Worm (Caenorhabditis elegans) whole organism, L3 larva: Measurements from ENCODE around the gene fbxb-75.

ENCODE experiments used
- R02D3.7 ChIP-seq: fragments of 150-350 bp; optimal IDR thresholded peaks from 2 replicates; lab custom pipeline; 2014; ENCODE audit warnings: missing biosample characterization, missing genetic modification characterization
- ZK546.5 ChIP-seq: sonication (generic microtip); optimal IDR thresholded peaks from 2 replicates; lab custom pipeline; 2017; ENCODE audit warnings: missing biosample characterization, missing genetic modification characterization
- aly-2 ChIP-seq: fragments of 150-350 bp; optimal IDR thresholded peaks from 2 replicates; lab custom pipeline; 2014; ENCODE audit warnings: missing biosample characterization, missing genetic modification characterization
- ama-1 ChIP-seq: fragments of 150-350 bp; optimal IDR thresholded peaks from 2 replicates; lab custom pipeline; 2018
- ceh-28 ChIP-seq: fragments of 150-350 bp; optimal IDR thresholded peaks from 2 replicates; lab custom pipeline; 2014; ENCODE audit warnings: missing biosample characterization, missing genetic modification reagents, missing genetic modification characterization
- ceh-82 ChIP-seq: fragments of 150-350 bp; optimal IDR thresholded peaks from 2 replicates; lab custom pipeline; 2014; ENCODE audit warnings: missing biosample characterization, missing genetic modification characterization
- ceh-9 ChIP-seq: sonication (generic microtip); optimal IDR thresholded peaks from 2 replicates; lab custom pipeline; 2018; ENCODE audit warnings: missing biosample characterization, missing genetic modification characterization
- daf-12 ChIP-seq: fragments of 150-350 bp; optimal IDR thresholded peaks from 2 replicates; lab custom pipeline; 2014; ENCODE audit warnings: missing biosample characterization, missing genetic modification reagents, missing genetic modification characterization
- egl-5 ChIP-seq: fragments of 150-350 bp; optimal IDR thresholded peaks from 2 replicates; lab custom pipeline; 2017; ENCODE audit warnings: missing biosample characterization, missing genetic modification reagents, missing genetic modification characterization, inconsistent platforms
- elt-1 ChIP-seq: fragments of 150-350 bp; optimal IDR thresholded peaks from 2 replicates; lab custom pipeline; 2014; ENCODE audit warnings: missing biosample characterization, missing genetic modification characterization
- elt-2 ChIP-seq: sonication (generic microtip); optimal IDR thresholded peaks from 2 replicates; lab custom pipeline; 2016; ENCODE audit warnings: missing genetic modification reagents, mild to moderate bottlenecking, missing genetic modification characterization, missing compliant biosample characterization
- elt-3 ChIP-seq, 3 experiments: fragments of 150-350 bp in 1 of 3; sonication (generic microtip) in 2 of 3; optimal IDR thresholded peaks; 2 replicates in 2 of 3; 4 replicates in 1 of 3; lab custom pipeline; 2014 to 2017; ENCODE audit warnings: missing biosample characterization in 3 of 3, missing genetic modification characterization in 3 of 3
- eor-1 ChIP-seq, 2 experiments: fragments of 150-350 bp; optimal IDR thresholded peaks; 2 replicates each; lab custom pipeline; 2014 to 2018; ENCODE audit warnings: missing biosample characterization in 2 of 2, missing genetic modification characterization in 2 of 2
- fkh-2 ChIP-seq: fragments of 150-350 bp; optimal IDR thresholded peaks from 2 replicates; lab custom pipeline; 2014; ENCODE audit warnings: missing biosample characterization, missing genetic modification reagents, missing genetic modification characterization
- fos-1 ChIP-seq: fragments of 150-350 bp; optimal IDR thresholded peaks from 2 replicates; lab custom pipeline; 2014; ENCODE audit warnings: missing biosample characterization, missing genetic modification characterization
- hmg-11 ChIP-seq: sonication (generic microtip); optimal IDR thresholded peaks from 2 replicates; lab custom pipeline; 2016; ENCODE audit warnings: missing genetic modification characterization, missing compliant biosample characterization
- jun-1 ChIP-seq: fragments of 150-350 bp; optimal IDR thresholded peaks from 2 replicates; lab custom pipeline; 2014; ENCODE audit warnings: missing biosample characterization, missing genetic modification reagents, missing genetic modification characterization
- lin-15B ChIP-seq: fragments of 150-350 bp; optimal IDR thresholded peaks from 2 replicates; lab custom pipeline; 2014; ENCODE audit warnings: missing biosample characterization, missing genetic modification characterization
- lin-39 ChIP-seq: fragments of 150-350 bp; optimal IDR thresholded peaks from 2 replicates; lab custom pipeline; 2018; ENCODE audit warnings: missing biosample characterization, missing genetic modification reagents, missing genetic modification characterization
- lsy-12 ChIP-seq: sonication (generic microtip); optimal IDR thresholded peaks from 2 replicates; lab custom pipeline; 2016; ENCODE audit warnings: mild to moderate bottlenecking, missing genetic modification characterization, missing compliant biosample characterization
- mml-1 ChIP-seq: fragments of 150-350 bp; sonication (generic microtip); optimal IDR thresholded peaks from 3 replicates; lab custom pipeline; 2014; ENCODE audit warnings: missing biosample characterization, missing genetic modification characterization
- nfya-1 ChIP-seq: sonication (generic microtip); optimal IDR thresholded peaks from 2 replicates; lab custom pipeline; 2017; ENCODE audit warnings: missing genetic modification characterization, mild to moderate bottlenecking, missing compliant biosample characterization, antibody characterized with exemption, moderate library complexity; ENCODE audit not compliant: insufficient read depth
- nhr-11 ChIP-seq: fragments of 150-350 bp; optimal IDR thresholded peaks from 2 replicates; lab custom pipeline; 2014; ENCODE audit warnings: missing biosample characterization, missing genetic modification characterization
- nhr-12 ChIP-seq: fragments of 150-350 bp; optimal IDR thresholded peaks from 2 replicates; lab custom pipeline; 2014; ENCODE audit warnings: missing biosample characterization, missing genetic modification characterization
- nhr-23 ChIP-seq: fragments of 150-350 bp; optimal IDR thresholded peaks from 2 replicates; lab custom pipeline; 2014; ENCODE audit warnings: missing biosample characterization, missing genetic modification reagents, missing genetic modification characterization
- nhr-237 ChIP-seq: fragments of 150-350 bp; optimal IDR thresholded peaks from 2 replicates; lab custom pipeline; 2014; ENCODE audit warnings: missing biosample characterization, missing genetic modification characterization
- nhr-25 ChIP-seq: sonication (generic microtip); optimal IDR thresholded peaks from 2 replicates; lab custom pipeline; 2017; ENCODE audit warnings: missing biosample characterization, missing genetic modification characterization
- nhr-28 ChIP-seq: fragments of 150-350 bp; optimal IDR thresholded peaks from 2 replicates; lab custom pipeline; 2014; ENCODE audit warnings: missing biosample characterization, missing genetic modification characterization
- nhr-76 ChIP-seq: fragments of 150-350 bp; sonication (generic microtip); optimal IDR thresholded peaks from 5 replicates; lab custom pipeline; 2014; ENCODE audit warnings: missing biosample characterization, missing genetic modification characterization
- nhr-77 ChIP-seq: fragments of 150-350 bp; optimal IDR thresholded peaks from 2 replicates; lab custom pipeline; 2014; ENCODE audit warnings: missing biosample characterization, missing genetic modification characterization
- pha-4 ChIP-seq: fragments of 150-350 bp; optimal IDR thresholded peaks from 2 replicates; lab custom pipeline; 2014; ENCODE audit warnings: missing biosample characterization, missing genetic modification reagents, missing genetic modification characterization
- pqm-1 ChIP-seq: fragments of 150-350 bp; optimal IDR thresholded peaks from 2 replicates; lab custom pipeline; 2017; ENCODE audit warnings: missing biosample characterization, missing genetic modification characterization, inconsistent platforms
- sea-2 ChIP-seq: fragments of 150-350 bp; sonication (generic microtip); optimal IDR thresholded peaks from 4 replicates; lab custom pipeline; 2014; ENCODE audit warnings: missing biosample characterization, missing genetic modification reagents, missing genetic modification characterization
- skn-1 ChIP-seq: fragments of 150-350 bp; optimal IDR thresholded peaks from 2 replicates; lab custom pipeline; 2014; ENCODE audit warnings: missing biosample characterization, missing genetic modification characterization
- snpc-4 ChIP-seq: fragments of 150-350 bp; optimal IDR thresholded peaks from 2 replicates; lab custom pipeline; 2014; ENCODE audit warnings: missing biosample characterization, missing genetic modification characterization
- tbx-2 ChIP-seq: sonication (generic microtip); optimal IDR thresholded peaks from 2 replicates; lab custom pipeline; 2016; ENCODE audit warnings: mild to moderate bottlenecking, missing genetic modification characterization, missing compliant biosample characterization
- unc-39 ChIP-seq: sonication (generic microtip); optimal IDR thresholded peaks from 4 replicates; lab custom pipeline; 2017; ENCODE audit warnings: missing biosample characterization, missing genetic modification characterization
- unc-62 ChIP-seq: fragments of 150-350 bp; sonication (generic microtip); optimal IDR thresholded peaks from 4 replicates; lab custom pipeline; 2014; ENCODE audit warnings: missing biosample characterization, missing genetic modification reagents, missing genetic modification characterization
- zag-1 ChIP-seq: fragments of 150-350 bp; optimal IDR thresholded peaks from 2 replicates; lab custom pipeline; 2014; ENCODE audit warnings: missing biosample characterization, missing genetic modification characterization
- ztf-11 ChIP-seq: fragments of 150-350 bp; optimal IDR thresholded peaks from 2 replicates; lab custom pipeline; 2014; ENCODE audit warnings: missing biosample characterization, missing genetic modification characterization
- ztf-4 ChIP-seq: fragments of 150-350 bp; optimal IDR thresholded peaks from 2 replicates; lab custom pipeline; 2014; ENCODE audit warnings: missing biosample characterization, missing genetic modification characterization

Gene fbxb-75

DNA sequence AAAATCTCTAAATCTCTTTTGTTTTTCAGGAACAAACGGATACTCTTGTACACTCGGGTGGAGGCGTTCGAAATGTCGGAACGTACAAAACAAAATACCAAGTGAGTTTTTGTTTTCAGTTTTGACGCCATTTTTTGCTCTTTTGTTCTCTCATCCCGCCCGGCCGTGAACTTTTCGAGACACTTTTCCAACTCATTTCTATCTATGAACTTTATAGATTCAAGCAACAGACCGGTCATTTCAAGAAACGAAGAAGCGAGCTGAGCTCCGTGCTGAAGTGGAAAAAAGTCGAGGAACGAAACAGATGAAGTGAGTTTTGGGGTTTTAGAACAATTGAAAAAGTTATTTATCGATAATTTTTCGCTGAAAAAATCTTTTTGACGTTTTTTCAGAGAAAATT is 30.5 kb downstream of the fbxb-75 start:
- no peak for TF ChIP-seq ceh-9 (tag; lab: Kevin White, UChicago)
- TF ChIP-seq unc-39 (tag; lab: Kevin White, UChicago) = no peak
- TF ChIP-seq nhr-237 (tag; lab: Kevin White, UChicago) = no peak
- no peak for TF ChIP-seq daf-12 (tag; lab: Kevin White, UChicago)
- no peak for TF ChIP-seq ama-1 (lab: Kevin White, UChicago)
- TF ChIP-seq elt-2 (tag; lab: Kevin White, UChicago) = no peak
- no peak for TF ChIP-seq unc-62 (GFP tag; lab: Kevin White, UChicago)
- TF ChIP-seq hmg-11 (tag; lab: Kevin White, UChicago) = no peak

DNA sequence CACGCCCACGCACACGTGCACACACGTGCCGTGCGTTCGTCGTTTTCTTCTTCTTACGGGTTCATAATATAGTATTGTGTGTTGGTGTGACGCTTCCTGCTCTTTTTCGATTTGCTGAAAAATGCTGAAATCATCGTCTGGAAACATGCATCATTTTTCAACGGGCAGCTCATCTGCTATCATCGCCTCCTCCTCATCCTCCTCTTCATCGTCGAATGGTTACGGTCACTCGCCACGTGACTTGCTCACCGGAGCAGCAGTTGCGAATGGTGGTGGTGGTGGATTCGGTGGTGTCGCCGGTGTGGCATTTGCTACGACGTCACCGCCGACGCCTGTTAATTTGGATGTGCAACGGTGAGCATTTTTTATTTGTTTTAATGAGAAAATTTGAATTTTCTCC is 32.3 kb downstream of the fbxb-75 start:
- TF ChIP-seq snpc-4 (tag; lab: Kevin White, UChicago) = no peak
- no peak for TF ChIP-seq tbx-2 (tag; lab: Kevin White, UChicago)
- no peak for TF ChIP-seq unc-39 (tag; lab: Kevin White, UChicago)
- TF ChIP-seq ama-1 (lab: Kevin White, UChicago) = peak; percentile 15
- no peak for TF ChIP-seq R02D3.7 (tag; lab: Kevin White, UChicago)

DNA sequence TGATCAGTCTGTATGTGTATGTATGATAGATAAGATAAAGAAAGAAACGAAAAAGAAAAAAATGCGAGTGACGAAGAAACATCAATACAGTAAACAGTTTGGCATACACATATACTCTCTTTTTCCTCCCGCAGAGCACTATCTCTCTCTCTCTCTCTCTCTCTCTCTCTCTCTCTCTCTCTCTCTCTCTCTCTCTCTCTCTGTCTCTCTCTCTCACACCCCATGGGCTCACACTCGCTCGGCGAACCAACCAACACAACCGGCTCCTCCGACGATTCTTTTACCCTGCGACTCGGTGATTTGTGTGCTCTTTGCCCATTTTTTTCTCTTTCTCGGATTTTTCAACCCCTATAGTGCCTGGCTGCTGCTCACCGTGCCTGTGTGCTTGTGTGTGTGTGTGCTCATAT is 33.9 kb downstream of the fbxb-75 start:
- TF ChIP-seq nhr-23 (tag; lab: Kevin White, UChicago) (no peak), nhr-28 (tag; lab: Kevin White, UChicago) (no peak), nhr-76 (tag; lab: Kevin White, UChicago) (no peak), lin-15B (tag; lab: Kevin White, UChicago) (no peak), hmg-11 (tag; lab: Kevin White, UChicago) (no peak), snpc-4 (tag; lab: Kevin White, UChicago) (no peak), R02D3.7 (tag; lab: Kevin White, UChicago) (no peak), pqm-1 (peak; percentile 88), ceh-28 (tag; lab: Kevin White, UChicago) (peak; percentile 19), ceh-82 (tag; lab: Kevin White, UChicago) (no peak), nhr-11 (tag; lab: Kevin White, UChicago) (no peak), ztf-11 (no peak), ztf-4 (tag; lab: Kevin White, UChicago) (no peak), jun-1 (tag; lab: Kevin White, UChicago) (peak; percentile 47), pha-4 (tag; lab: Kevin White, UChicago) (peak; percentile 94), tbx-2 (tag; lab: Kevin White, UChicago) (no peak), elt-2 (tag; lab: Kevin White, UChicago) (peak; percentile 80), zag-1 (tag; lab: Kevin White, UChicago) (no peak), sea-2 (GFP tag; lab: Kevin White, UChicago) (no peak), skn-1 (tag; lab: Kevin White, UChicago) (no peak), aly-2 (no peak), fos-1 (tag; lab: Kevin White, UChicago) (no peak), ama-1 (lab: Kevin White, UChicago) (peak; percentile 37), ZK546.5 (tag; lab: Kevin White, UChicago) (no peak), unc-39 (tag; lab: Kevin White, UChicago) (no peak), nfya-1 (tag; lab: Kevin White, UChicago) (peak; percentile 60), unc-62 (GFP tag; lab: Kevin White, UChicago) (no peak)
- TF ChIP-seq, all 47 proteins: peak for 7

DNA sequence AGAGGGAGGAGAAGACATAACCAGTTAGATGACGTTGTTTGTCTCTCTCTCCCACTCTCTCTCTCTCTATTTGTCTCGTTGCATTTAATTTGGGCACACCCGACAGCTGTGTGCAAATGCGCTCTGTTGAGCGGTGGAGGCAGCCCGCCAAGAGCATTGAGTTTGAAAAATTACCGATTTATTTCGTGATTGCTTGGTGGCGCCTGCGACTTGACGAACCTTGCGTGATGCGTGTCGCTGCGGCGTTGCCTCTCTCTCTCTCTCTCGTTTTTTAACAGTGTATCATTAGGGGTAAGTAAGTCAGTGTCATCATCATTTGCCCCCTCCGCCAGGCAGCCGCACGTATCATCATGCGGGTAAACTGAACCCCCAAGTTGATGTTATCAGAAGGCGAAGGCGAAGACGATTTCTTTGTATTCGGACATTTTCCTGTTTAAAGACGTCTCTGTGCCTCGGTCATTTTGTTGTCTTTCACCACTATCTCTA is 34.9 kb downstream of the fbxb-75 start:
- TF ChIP-seq nhr-25 (tag; lab: Kevin White, UChicago) (peak; percentile 34), R02D3.7 (tag; lab: Kevin White, UChicago) (no peak), unc-39 (tag; lab: Kevin White, UChicago) (no peak), jun-1 (tag; lab: Kevin White, UChicago) (no peak), nhr-28 (tag; lab: Kevin White, UChicago) (no peak), nhr-76 (tag; lab: Kevin White, UChicago) (no peak), mml-1 (no peak), ceh-9 (tag; lab: Kevin White, UChicago) (no peak), nhr-12 (tag; lab: Kevin White, UChicago) (no peak), egl-5 (peak; percentile 38), nhr-77 (tag; lab: Kevin White, UChicago) (no peak), snpc-4 (tag; lab: Kevin White, UChicago) (peak; percentile 78), daf-12 (tag; lab: Kevin White, UChicago) (no peak), skn-1 (tag; lab: Kevin White, UChicago) (peak; percentile 16), ceh-82 (tag; lab: Kevin White, UChicago) (no peak), sea-2 (GFP tag; lab: Kevin White, UChicago) (no peak), tbx-2 (tag; lab: Kevin White, UChicago) (no peak), pha-4 (tag; lab: Kevin White, UChicago) (peak; percentile 76), lsy-12 (tag; lab: Kevin White, UChicago) (no peak), ceh-28 (tag; lab: Kevin White, UChicago) (no peak), lin-15B (tag; lab: Kevin White, UChicago) (peak; percentile 75), fos-1 (tag; lab: Kevin White, UChicago) (no peak), nfya-1 (tag; lab: Kevin White, UChicago) (peak; percentile 75), ztf-4 (tag; lab: Kevin White, UChicago) (no peak), aly-2 (no peak), fkh-2 (tag; lab: Kevin White, UChicago) (no peak), nhr-11 (tag; lab: Kevin White, UChicago) (peak; percentile 47), unc-62 (GFP tag; lab: Kevin White, UChicago) (peak; percentile 30), lin-39 (tag; lab: Kevin White, UChicago) (peak; percentile 91), ama-1 (lab: Kevin White, UChicago) (peak; percentile 36), elt-1 (tag; lab: Kevin White, UChicago) (no peak), elt-3 (tag; optimal IDR thresholded peaks at IDR 0.05; lab: Kevin White, UChicago) (no peak), hmg-11 (tag; lab: Kevin White, UChicago) (peak; percentile 8), elt-2 (tag; lab: Kevin White, UChicago) (peak; percentile 78), eor-1 (tag; optimal IDR thresholded peaks at IDR 0.05; lab: Kevin White, UChicago) (no peak)
